Fruit fly (Drosophila melanogaster): Measurements from ENCODE around the gene CG8927.
"Not testable (repeated sequence)": the region's sequence is repeated elsewhere in the genome, so short reads cannot be mapped to it uniquely, and the experiment has no call there.

dm6 chr3R:16189464-16189863, 8.6 kb downstream of the CG8927 start, which contains the start of gene Bin1:
- not testable (repeated sequence) for TF ChIP-seq h (optimal IDR thresholded peaks at IDR 0.05); Gug (GFP tag; IDR thresholded peaks at IDR 0.05); Stat92E (GFP tag; optimal IDR thresholded peaks at IDR 0.05); Sox102F (GFP tag; optimal IDR thresholded peaks at IDR 0.05); CG9437 (GFP tag; optimal IDR thresholded peaks at IDR 0.05)
